Worm (Caenorhabditis elegans): ENCODE data around the gene str-69.

ce11 chrV:3133293-3133755 lies 27.6 kb upstream of the str-69 start, which contains the start of gene F02C9.2:
- TF ChIP-seq unc-86 (tag; optimal IDR thresholded peaks at IDR 0.05), result no peak
- no peak for TF ChIP-seq tbx-2 (tag; optimal IDR thresholded peaks at IDR 0.05)
- no peak for TF ChIP-seq pat-9 (tag; optimal IDR thresholded peaks at IDR 0.05)
- TF ChIP-seq pqm-1 (tag; optimal IDR thresholded peaks at IDR 0.05), result no peak
- no peak for TF ChIP-seq gmeb-2 (tag; optimal IDR thresholded peaks at IDR 0.05)
- no peak for TF ChIP-seq ceh-45 (GFP tag; IDR thresholded peaks at IDR 0.05)
- TF ChIP-seq ceh-34 (tag; optimal IDR thresholded peaks at IDR 0.05), result no peak

Measured in whole organism, late embryonic.